Fruit fly (Drosophila melanogaster) whole organism, embryonic: ENCODE measurements around the gene CG43610.

Source experiments
- Ada2b ChIP-seq: fragments of 200-800 bp; sonication (Bioruptor generic); IDR thresholded peaks from 2 replicates; pipeline ENCODE4 v1.3.6; 2022; ENCODE audit warnings: missing biosample characterization, missing genetic modification characterization
- Adf1 ChIP-seq: fragments of 200-800 bp; sonication (Bioruptor generic); IDR thresholded peaks from 2 replicates; pipeline ENCODE4 v1.3.6; 2022; ENCODE audit warnings: missing biosample characterization, missing genetic modification characterization
- CG10209 ChIP-seq: fragments of 200-800 bp; sonication (Bioruptor generic); optimal IDR thresholded peaks from 3 replicates; lab custom pipeline; 2017; ENCODE audit warnings: missing biosample characterization, mild to moderate bottlenecking, missing genetic modification characterization, missing genetic modification reagents
- CG10274 ChIP-seq: fragments of 200-800 bp; sonication (Bioruptor generic); optimal IDR thresholded peaks from 3 replicates; lab custom pipeline; 2017; ENCODE audit warnings: missing biosample characterization, mild to moderate bottlenecking, missing genetic modification characterization
- CG10543 ChIP-seq: fragments of 200-800 bp; sonication (Bioruptor generic); optimal IDR thresholded peaks from 3 replicates; lab custom pipeline; 2017; ENCODE audit warnings: missing biosample characterization, mild to moderate bottlenecking, missing genetic modification characterization, moderate library complexity
- CG11723 ChIP-seq: fragments of 200-800 bp; sonication (Bioruptor generic); optimal IDR thresholded peaks from 2 replicates; lab custom pipeline; 2017; ENCODE audit warnings: missing biosample characterization, mild to moderate bottlenecking, missing genetic modification characterization
- CG1233 ChIP-seq: fragments of 200-800 bp; sonication (Bioruptor generic); optimal IDR thresholded peaks from 4 replicates; lab custom pipeline; 2018; ENCODE audit warnings: missing biosample characterization, mild to moderate bottlenecking, missing genetic modification characterization
- CG12744 ChIP-seq: fragments of 200-800 bp; sonication (Bioruptor generic); optimal IDR thresholded peaks from 2 replicates; lab custom pipeline; 2016; ENCODE audit warnings: missing biosample characterization, missing genetic modification characterization
- CG13624 ChIP-seq: fragments of 200-800 bp; sonication (Bioruptor generic); optimal IDR thresholded peaks from 2 replicates; lab custom pipeline; 2016; ENCODE audit warnings: missing biosample characterization, missing genetic modification characterization
- CG15073 ChIP-seq: fragments of 200-800 bp; sonication (Bioruptor generic); optimal IDR thresholded peaks from 2 replicates; lab custom pipeline; 2016; ENCODE audit warnings: missing biosample characterization, missing genetic modification characterization
- CG15479 ChIP-seq: fragments of 200-800 bp; sonication (Bioruptor generic); optimal IDR thresholded peaks from 3 replicates; lab custom pipeline; 2019; ENCODE audit warnings: missing biosample characterization, mild to moderate bottlenecking, missing genetic modification characterization, moderate library complexity
- CG1603 ChIP-seq: fragments of 200-800 bp; sonication (Bioruptor generic); optimal IDR thresholded peaks from 2 replicates; lab custom pipeline; 2019; ENCODE audit warnings: missing biosample characterization, mild to moderate bottlenecking, missing genetic modification characterization, moderate library complexity
- CG1647 ChIP-seq: fragments of 200-800 bp; sonication (Bioruptor generic); optimal IDR thresholded peaks from 3 replicates; lab custom pipeline; 2016; ENCODE audit warnings: missing biosample characterization, missing genetic modification characterization
- CG16813 ChIP-seq: fragments of 200-800 bp; sonication (Bioruptor generic); IDR thresholded peaks from 3 replicates; pipeline ENCODE4 v1.3.6; 2022; ENCODE audit warnings: missing biosample characterization, missing genetic modification characterization; ENCODE audit not compliant: partially characterized antibody
- CG17328 ChIP-seq: fragments of 200-800 bp; sonication (Bioruptor generic); IDR thresholded peaks from 2 replicates; pipeline ENCODE4 v1.3.6; 2022; ENCODE audit warnings: missing biosample characterization, missing genetic modification characterization
- CG18262 ChIP-seq: fragments of 200-800 bp; optimal IDR thresholded peaks from 3 replicates; lab custom pipeline; 2019; ENCODE audit warnings: missing biosample characterization, mild to moderate bottlenecking, missing genetic modification characterization, moderate library complexity
- CG2199 ChIP-seq: fragments of 200-800 bp; sonication (Bioruptor generic); IDR thresholded peaks from 3 replicates; pipeline ENCODE4 v1.3.6; 2022; ENCODE audit warnings: missing biosample characterization, missing genetic modification characterization
- CG2875 ChIP-seq: fragments of 200-800 bp; sonication (Bioruptor generic); optimal IDR thresholded peaks from 2 replicates; lab custom pipeline; 2017; ENCODE audit warnings: missing biosample characterization, mild to moderate bottlenecking, missing genetic modification characterization, missing genetic modification reagents
- CG4328 ChIP-seq: fragments of 200-800 bp; sonication (Bioruptor generic); optimal IDR thresholded peaks from 3 replicates; lab custom pipeline; 2017; ENCODE audit warnings: missing biosample characterization, missing genetic modification reagents, missing genetic modification characterization
- CG5953 ChIP-seq: fragments of 200-800 bp; sonication (Bioruptor generic); IDR thresholded peaks from 2 replicates; pipeline ENCODE4 v1.3.6; 2022; ENCODE audit warnings: missing biosample characterization, missing genetic modification characterization
- CG6854 ChIP-seq: fragments of 200-800 bp; sonication (Bioruptor generic); optimal IDR thresholded peaks from 3 replicates; lab custom pipeline; 2017; ENCODE audit warnings: missing biosample characterization, mild to moderate bottlenecking, missing genetic modification characterization
- CG9437 ChIP-seq: fragments of 200-800 bp; sonication (Bioruptor generic); optimal IDR thresholded peaks from 2 replicates; lab custom pipeline; 2018; ENCODE audit warnings: missing biosample characterization, mild to moderate bottlenecking, missing genetic modification characterization
- CHES-1-like ChIP-seq: fragments of 200-800 bp; sonication (Bioruptor generic); optimal IDR thresholded peaks from 2 replicates; lab custom pipeline; 2016; ENCODE audit warnings: missing biosample characterization, missing genetic modification characterization
- Camta ChIP-seq: fragments of 200-800 bp; sonication (Bioruptor generic); optimal IDR thresholded peaks from 2 replicates; lab custom pipeline; 2016; ENCODE audit warnings: missing biosample characterization, missing genetic modification characterization
- CkIIα-i1 ChIP-seq: fragments of 200-800 bp; sonication (Bioruptor generic); IDR thresholded peaks from 2 replicates; pipeline ENCODE4 v1.3.6; 2022; ENCODE audit warnings: missing biosample characterization, missing genetic modification characterization
- Dref ChIP-seq: fragments of 200-800 bp; sonication (Bioruptor generic); IDR thresholded peaks from 2 replicates; pipeline ENCODE4 v1.3.6; 2022; ENCODE audit warnings: missing biosample characterization, missing genetic modification characterization
- Gsc ChIP-seq: fragments of 200-800 bp; sonication (Bioruptor generic); IDR thresholded peaks from 2 replicates; pipeline ENCODE4 v1.3.6; 2022; ENCODE audit warnings: missing biosample characterization, missing genetic modification characterization
- Hand ChIP-seq: fragments of 200-800 bp; sonication (Bioruptor generic); optimal IDR thresholded peaks from 2 replicates; lab custom pipeline; 2017; ENCODE audit warnings: mild to moderate bottlenecking, missing biosample characterization, missing genetic modification reagents, missing genetic modification characterization
- MBD-R2 ChIP-seq: fragments of 200-800 bp; sonication (Bioruptor generic); IDR thresholded peaks from 2 replicates; pipeline ENCODE4 v1.3.6; 2022; ENCODE audit warnings: missing biosample characterization, missing genetic modification characterization
- NC2α ChIP-seq: fragments of 200-800 bp; sonication (Bioruptor generic); optimal IDR thresholded peaks from 2 replicates; lab custom pipeline; 2016; ENCODE audit warnings: missing biosample characterization, missing genetic modification characterization
- NFAT ChIP-seq: fragments of 200-800 bp; sonication (Bioruptor generic); IDR thresholded peaks from 2 replicates; pipeline ENCODE4 v1.3.6; 2022; ENCODE audit warnings: missing biosample characterization, missing genetic modification characterization
- Pdp1 ChIP-seq, 2 experiments: fragments of 200-800 bp; sonication (Bioruptor generic); optimal IDR thresholded peaks; 3 replicates each; lab custom pipeline; 2016; ENCODE audit warnings: missing biosample characterization in 2 of 2, missing genetic modification characterization in 2 of 2, mild to moderate bottlenecking in 1 of 2, moderate library complexity in 1 of 2
- Xbp1 ChIP-seq: fragments of 200-800 bp; sonication (Bioruptor generic); optimal IDR thresholded peaks from 3 replicates; lab custom pipeline; 2016; ENCODE audit warnings: missing biosample characterization, mild to moderate bottlenecking, missing genetic modification characterization
- bsh ChIP-seq, 2 experiments: fragments of 200-800 bp; sonication (Bioruptor generic); optimal IDR thresholded peaks; 2 replicates each; lab custom pipeline; 2017 to 2018; ENCODE audit warnings: mild to moderate bottlenecking in 2 of 2, missing biosample characterization in 2 of 2, missing genetic modification characterization in 2 of 2, moderate library complexity in 1 of 2
- dan ChIP-seq: fragments of 200-800 bp; sonication (Bioruptor generic); IDR thresholded peaks from 2 replicates; pipeline ENCODE4 v1.3.6; 2022; ENCODE audit warnings: missing biosample characterization, missing genetic modification characterization
- dmrt11E ChIP-seq: fragments of 200-800 bp; sonication (Bioruptor generic); optimal IDR thresholded peaks from 3 replicates; lab custom pipeline; 2018; ENCODE audit warnings: missing biosample characterization, mild to moderate bottlenecking, missing genetic modification characterization, moderate library complexity
- fd102C ChIP-seq: fragments of 200-800 bp; sonication (Bioruptor generic); optimal IDR thresholded peaks from 2 replicates; lab custom pipeline; 2018; ENCODE audit warnings: missing biosample characterization, mild to moderate bottlenecking, missing genetic modification characterization, moderate library complexity
- fd96Cb ChIP-seq: fragments of 200-800 bp; sonication (Bioruptor generic); optimal IDR thresholded peaks from 2 replicates; lab custom pipeline; 2018; ENCODE audit warnings: missing biosample characterization, mild to moderate bottlenecking, missing genetic modification characterization, moderate library complexity
- mld ChIP-seq: fragments of 200-800 bp; sonication (Bioruptor generic); IDR thresholded peaks from 3 replicates; pipeline ENCODE4 v1.3.6; 2022; ENCODE audit warnings: missing biosample characterization, missing genetic modification characterization; ENCODE audit not compliant: partially characterized antibody
- nau ChIP-seq: fragments of 200-800 bp; sonication (Bioruptor generic); optimal IDR thresholded peaks from 3 replicates; lab custom pipeline; 2017; ENCODE audit warnings: missing biosample characterization, mild to moderate bottlenecking, missing genetic modification characterization, missing genetic modification reagents
- nmo ChIP-seq: fragments of 200-800 bp; sonication (Bioruptor generic); optimal IDR thresholded peaks from 2 replicates; lab custom pipeline; 2018; ENCODE audit warnings: missing biosample characterization, mild to moderate bottlenecking, missing genetic modification characterization, moderate library complexity
- peb ChIP-seq: fragments of 200-800 bp; sonication (Bioruptor generic); IDR thresholded peaks from 2 replicates; pipeline ENCODE4 v1.3.6; 2022; ENCODE audit warnings: missing biosample characterization, missing genetic modification characterization
- sc ChIP-seq, 3 experiments: fragments of >200 bp in 2 of 3; fragments of 200-800 bp in 1 of 3; sonication (Bioruptor generic) in 1 of 3; optimal IDR thresholded peaks; 2 replicates in 2 of 3; 3 replicates in 1 of 3; lab custom pipeline; 2017; ENCODE audit warnings: mild to moderate bottlenecking in 1 of 3, missing biosample characterization in 1 of 3, missing genetic modification characterization in 1 of 3, missing genetic modification reagents in 1 of 3
- slp2 ChIP-seq: fragments of 200-800 bp; sonication (Bioruptor generic); optimal IDR thresholded peaks from 2 replicates; lab custom pipeline; 2016; ENCODE audit warnings: missing biosample characterization, missing genetic modification characterization
- sob ChIP-seq: fragments of 200-800 bp; sonication (Bioruptor generic); IDR thresholded peaks from 2 replicates; pipeline ENCODE4 v1.3.6; 2022; ENCODE audit warnings: missing biosample characterization, missing genetic modification characterization
- tx ChIP-seq: fragments of 200-800 bp; sonication (Bioruptor generic); optimal IDR thresholded peaks from 2 replicates; lab custom pipeline; 2016; ENCODE audit warnings: missing biosample characterization, missing genetic modification characterization
- vnd ChIP-seq: fragments of 200-800 bp; sonication (Bioruptor generic); IDR thresholded peaks from 3 replicates; pipeline ENCODE4 v1.3.6; 2022; ENCODE audit warnings: missing biosample characterization, missing genetic modification characterization; ENCODE audit not compliant: partially characterized antibody
- zen2 ChIP-seq: fragments of 200-800 bp; sonication (Bioruptor generic); IDR thresholded peaks from 3 replicates; pipeline ENCODE4 v1.3.6; 2022; ENCODE audit warnings: missing biosample characterization, missing genetic modification characterization; ENCODE audit not compliant: partially characterized antibody

CG43610 gene

dm6 chr2L:6819230-6820049 lies 20.4 kb downstream of the CG43610 start (continued):
- peak; percentile 6 for TF ChIP-seq CG9437
- TF ChIP-seq CG1603 (tag; lab: Kevin White, UChicago), result peak; percentile 23
- TF ChIP-seq Adf1 (GFP tag; lab: Robert Waterston, UW), result no peak
- no peak for TF ChIP-seq Ada2b (GFP tag; lab: Robert Waterston, UW)
- TF ChIP-seq NC2α (GFP tag; lab: Kevin White, UChicago), result no peak
- TF ChIP-seq dan (GFP tag; lab: Robert Waterston, UW), result no peak
- TF ChIP-seq nmo (GFP tag; lab: Kevin White, UChicago), result peak; percentile 66
- TF ChIP-seq CG16813 (GFP tag; lab: Robert Waterston, UW), result no peak
- TF ChIP-seq CG4328, result no peak
- TF ChIP-seq CG1647 (GFP tag; lab: Kevin White, UChicago), result no peak
- no peak for TF ChIP-seq vnd (GFP tag; lab: Robert Waterston, UW)
- TF ChIP-seq CG2875, result no peak
- no peak for TF ChIP-seq CG17328 (GFP tag; lab: Robert Waterston, UW)
- no peak for TF ChIP-seq MBD-R2 (GFP tag; lab: Robert Waterston, UW)
- no peak for TF ChIP-seq CkIIα-i1 (GFP tag; lab: Robert Waterston, UW)
- no peak for TF ChIP-seq Hand (GFP tag; lab: Kevin White, UChicago)
- no peak for TF ChIP-seq CG11723 (GFP tag; lab: Kevin White, UChicago)
- TF ChIP-seq CG10209 (GFP tag; lab: Kevin White, UChicago), result peak; percentile 43
- no peak; the same call in 1 of the 2 replicates for TF ChIP-seq sob (GFP tag; lab: Robert Waterston, UW)
- peak in 1 of 2 experiments; percentile 26 for TF ChIP-seq Pdp1 (GFP tag; optimal IDR thresholded peaks at IDR 0.05; lab: Kevin White, UChicago)
- TF ChIP-seq CG1233 (GFP tag; lab: Kevin White, UChicago), result peak; percentile 12
- no peak for TF ChIP-seq CG6854
- no peak for TF ChIP-seq peb (GFP tag; lab: Robert Waterston, UW)
- no peak for TF ChIP-seq CG12744 (GFP tag; lab: Kevin White, UChicago)
- no peak for TF ChIP-seq CHES-1-like (GFP tag; lab: Kevin White, UChicago)
- peak; percentile 94 for TF ChIP-seq CG10274
- TF ChIP-seq CG10543 (GFP tag; lab: Kevin White, UChicago), result no peak
- peak; percentile 69 for TF ChIP-seq CG18262 (tag; lab: Kevin White, UChicago)
- 0 out of 2 replicates have a peak, but pooled peaks have one; percentile 22 for TF ChIP-seq Gsc (GFP tag; lab: Robert Waterston, UW)
- TF ChIP-seq fd96Cb (tag; lab: Kevin White, UChicago), result peak; percentile 51
- TF ChIP-seq bsh (GFP tag; optimal IDR thresholded peaks at IDR 0.05; lab: Kevin White, UChicago), result peak in 1 of 2 experiments; percentile 55
- no peak for TF ChIP-seq Dref
- TF ChIP-seq CG15073 (GFP tag; lab: Kevin White, UChicago), result no peak
- no peak for TF ChIP-seq sc (optimal IDR thresholded peaks at IDR 0.05; lab: Kevin White, UChicago)
- TF ChIP-seq sc (GFP tag; optimal IDR thresholded peaks at IDR 0.05; lab: Kevin White, UChicago), result no peak
- peak; percentile 67 for TF ChIP-seq dmrt11E
- TF ChIP-seq NFAT (GFP tag; lab: Robert Waterston, UW), result no peak
- peak; percentile 33 for TF ChIP-seq Xbp1 (GFP tag; lab: Kevin White, UChicago)
- no peak for TF ChIP-seq CG2199 (GFP tag; lab: Robert Waterston, UW)
- no peak for TF ChIP-seq CG5953 (GFP tag; lab: Robert Waterston, UW)
- TF ChIP-seq slp2, result no peak
- no peak for TF ChIP-seq CG15479 (GFP tag; lab: Kevin White, UChicago)
- TF ChIP-seq fd102C (GFP tag; lab: Kevin White, UChicago), result no peak
- no peak for TF ChIP-seq CG13624 (GFP tag; lab: Kevin White, UChicago)
- TF ChIP-seq nau, result no peak
- TF ChIP-seq Camta (GFP tag; lab: Kevin White, UChicago), result no peak
- TF ChIP-seq mld, result no peak
- TF ChIP-seq tx (GFP tag; lab: Kevin White, UChicago), result peak; percentile 10
- no peak for TF ChIP-seq zen2 (GFP tag; lab: Robert Waterston, UW)
